Worm (Caenorhabditis elegans) whole organism, young adult: ENCODE data around the gene K05F1.6.

Source experiments
- B0261.1 ChIP-seq: sonication (generic microtip); optimal IDR thresholded peaks from 2 replicates; lab custom pipeline; 2016; ENCODE audit warnings: mild to moderate bottlenecking, missing genetic modification characterization, moderate library complexity, missing compliant biosample characterization
- B0336.3 ChIP-seq: fragments of 200-800 bp; sonication (Bioruptor generic); IDR thresholded peaks from 2 replicates; pipeline ENCODE4 v1.3.6; 2022; ENCODE audit warnings: missing genetic modification characterization, missing compliant biosample characterization
- F22D6.2 ChIP-seq: sonication (generic microtip); optimal IDR thresholded peaks from 2 replicates; lab custom pipeline; 2016; ENCODE audit warnings: mild to moderate bottlenecking, missing genetic modification characterization, missing compliant biosample characterization
- F49E8.2 ChIP-seq: sonication (generic microtip); optimal IDR thresholded peaks from 3 replicates; lab custom pipeline; 2017; ENCODE audit warnings: missing genetic modification characterization, mild to moderate bottlenecking, missing compliant biosample characterization, antibody characterized with exemption, moderate library complexity; ENCODE audit not compliant: insufficient read depth
- Y53G8AR.9 ChIP-seq: fragments of 200-800 bp; sonication (Bioruptor generic); conservative IDR thresholded peaks from 2 replicates; pipeline ENCODE4 v1.3.6; 2022; ENCODE audit warnings: missing genetic modification reagents, missing genetic modification characterization, missing compliant biosample characterization
- Y67H2A.10 ChIP-seq: fragments of 200-800 bp; sonication (Bioruptor generic); conservative IDR thresholded peaks from 2 replicates; pipeline ENCODE4 v1.3.6; 2022; ENCODE audit warnings: missing genetic modification reagents, missing genetic modification characterization, missing compliant biosample characterization
- akir-1 ChIP-seq: fragments of 200-800 bp; sonication (Bioruptor generic); optimal IDR thresholded peaks from 2 replicates; lab custom pipeline; 2018; ENCODE audit warnings: mild to moderate bottlenecking, missing genetic modification characterization, moderate library complexity, missing compliant biosample characterization
- atf-7 ChIP-seq: sonication (generic microtip); optimal IDR thresholded peaks from 2 replicates; lab custom pipeline; 2017; ENCODE audit warnings: mild to moderate bottlenecking, missing genetic modification characterization, missing compliant biosample characterization
- bed-2 ChIP-seq: fragments of 200-800 bp; sonication (Bioruptor generic); IDR thresholded peaks from 2 replicates; pipeline ENCODE4 v1.3.6; 2022; ENCODE audit warnings: missing genetic modification reagents, missing genetic modification characterization, missing compliant biosample characterization
- cebp-1 ChIP-seq, 2 experiments: fragments of 200-800 bp in 1 of 2; sonication (Bioruptor generic) in 1 of 2; sonication (generic microtip) in 1 of 2; IDR thresholded peaks in 1 of 2; optimal IDR thresholded peaks in 1 of 2; 2 replicates each; pipeline versions ENCODE4 v1.3.6 to Lab custom; 2017 to 2022; ENCODE audit warnings: missing compliant biosample characterization in 2 of 2, missing genetic modification characterization in 2 of 2, mild to moderate bottlenecking in 1 of 2, missing genetic modification reagents in 1 of 2, moderate library complexity in 1 of 2
- ceh-40 ChIP-seq: fragments of 200-800 bp; sonication (Bioruptor generic); IDR thresholded peaks from 2 replicates; pipeline ENCODE4 v1.3.6; 2022; ENCODE audit warnings: missing genetic modification characterization, missing compliant biosample characterization
- ceh-79 ChIP-seq: sonication (generic microtip); optimal IDR thresholded peaks from 2 replicates; lab custom pipeline; 2017; ENCODE audit warnings: mild to moderate bottlenecking, missing genetic modification characterization, missing compliant biosample characterization
- dox-1 ChIP-seq: fragments of 200-800 bp; sonication (Bioruptor generic); IDR thresholded peaks from 2 replicates; pipeline ENCODE4 v1.3.6; 2022; ENCODE audit warnings: missing genetic modification reagents, missing genetic modification characterization, missing compliant biosample characterization
- dpff-1 ChIP-seq: sonication (generic microtip); optimal IDR thresholded peaks from 2 replicates; lab custom pipeline; 2017; ENCODE audit warnings: mild to moderate bottlenecking, missing genetic modification characterization, missing compliant biosample characterization
- dpl-1 ChIP-seq: fragments of 150-350 bp; optimal IDR thresholded peaks from 2 replicates; lab custom pipeline; 2014; ENCODE audit warnings: missing biosample characterization, missing genetic modification reagents, missing genetic modification characterization
- efl-1 ChIP-seq: fragments of 150-350 bp; optimal IDR thresholded peaks from 2 replicates; lab custom pipeline; 2014; ENCODE audit warnings: missing biosample characterization, missing genetic modification reagents, missing genetic modification characterization
- ekl-4 ChIP-seq: fragments of 200-800 bp; sonication (Bioruptor generic); IDR thresholded peaks from 2 replicates; pipeline ENCODE4 v1.3.6; 2022; ENCODE audit warnings: missing genetic modification reagents, missing genetic modification characterization, missing compliant biosample characterization
- fkh-3 ChIP-seq: sonication (generic microtip); optimal IDR thresholded peaks from 2 replicates; lab custom pipeline; 2016; ENCODE audit warnings: mild to moderate bottlenecking, missing genetic modification characterization, missing compliant biosample characterization
- him-1 ChIP-seq: sonication (generic microtip); optimal IDR thresholded peaks from 2 replicates; lab custom pipeline; 2016; ENCODE audit warnings: missing genotype, missing genetic modification reagents, missing genetic modification characterization, missing compliant biosample characterization
- hlh-26 ChIP-seq: fragments of 200-800 bp; sonication (Bioruptor generic); conservative IDR thresholded peaks from 2 replicates; pipeline ENCODE4 v1.3.6; 2022; ENCODE audit warnings: missing genetic modification reagents, missing genetic modification characterization, missing compliant biosample characterization
- let-526 ChIP-seq: fragments of 200-800 bp; sonication (Bioruptor generic); IDR thresholded peaks from 2 replicates; pipeline ENCODE4 v1.3.6; 2022; ENCODE audit warnings: missing genetic modification reagents, missing genetic modification characterization, missing compliant biosample characterization
- lin-35 ChIP-seq, 3 experiments: fragments of 150-350 bp in 2 of 3; sonication (generic microtip) in 1 of 3; optimal IDR thresholded peaks; 2 replicates each; lab custom pipeline; 2014 to 2018; ENCODE audit warnings: missing biosample characterization in 3 of 3, missing genetic modification characterization in 3 of 3, missing genetic modification reagents in 3 of 3
- lir-1 ChIP-seq: fragments of 200-800 bp; sonication (Bioruptor generic); conservative IDR thresholded peaks from 2 replicates; pipeline ENCODE4 v1.3.6; 2022; ENCODE audit warnings: missing genetic modification reagents, missing genetic modification characterization, missing compliant biosample characterization
- lsl-1 ChIP-seq: fragments of 200-800 bp; sonication (Bioruptor generic); optimal IDR thresholded peaks from 2 replicates; lab custom pipeline; 2018; ENCODE audit warnings: mild to moderate bottlenecking, missing genetic modification characterization, moderate library complexity, missing compliant biosample characterization
- mel-28 ChIP-seq: sonication (generic microtip); optimal IDR thresholded peaks from 2 replicates; lab custom pipeline; 2016; ENCODE audit warnings: borderline replicate concordance, mild to moderate bottlenecking, missing genetic modification characterization, missing compliant biosample characterization
- nfyb-1 ChIP-seq: fragments of 200-800 bp; sonication (Bioruptor generic); IDR thresholded peaks from 2 replicates; pipeline ENCODE4 v1.3.6; 2022; ENCODE audit warnings: missing genetic modification reagents, missing genetic modification characterization, missing compliant biosample characterization
- nhr-120 ChIP-seq: fragments of 200-800 bp; sonication (Bioruptor generic); IDR thresholded peaks from 2 replicates; pipeline ENCODE4 v1.3.6; 2022; ENCODE audit warnings: missing genetic modification characterization, missing compliant biosample characterization
- nhr-179 ChIP-seq: sonication (generic microtip); optimal IDR thresholded peaks from 2 replicates; lab custom pipeline; 2016; ENCODE audit warnings: mild to moderate bottlenecking, missing genetic modification characterization, missing compliant biosample characterization
- pha-4 ChIP-seq: fragments of 150-350 bp; sonication (generic microtip); optimal IDR thresholded peaks from 2 replicates; lab custom pipeline; 2014; ENCODE audit warnings: missing biosample characterization, missing genetic modification reagents, missing genetic modification characterization
- rpc-1 ChIP-seq, 2 experiments: fragments of 150-350 bp in 1 of 2; sonication (generic microtip) in 1 of 2; optimal IDR thresholded peaks; 2 replicates each; lab custom pipeline; 2014 to 2018; ENCODE audit warnings: missing biosample characterization in 1 of 2, missing genetic modification characterization in 1 of 2, missing genetic modification reagents in 1 of 2, missing genotype in 1 of 2
- sdz-38 ChIP-seq: sonication (generic microtip); optimal IDR thresholded peaks from 2 replicates; lab custom pipeline; 2016; ENCODE audit warnings: missing genotype, missing genetic modification characterization, missing compliant biosample characterization
- sea-2 ChIP-seq: fragments of 200-800 bp; sonication (Bioruptor generic); IDR thresholded peaks from 2 replicates; pipeline ENCODE4 v1.3.6; 2022; ENCODE audit warnings: missing genetic modification characterization, missing compliant biosample characterization
- snpc-1.1 ChIP-seq: sonication (generic microtip); optimal IDR thresholded peaks from 2 replicates; lab custom pipeline; 2017; ENCODE audit warnings: missing genetic modification characterization, mild to moderate bottlenecking, missing compliant biosample characterization, antibody characterized with exemption, moderate library complexity, missing genotype, missing genetic modification reagents; ENCODE audit not compliant: insufficient read depth
- snpc-4 ChIP-seq, 5 experiments: fragments of 150-350 bp in 1 of 5; sonication (generic microtip) in 4 of 5; optimal IDR thresholded peaks; 2 replicates each; lab custom pipeline; 2014 to 2018; ENCODE audit warnings: missing genetic modification characterization in 5 of 5, missing biosample characterization in 3 of 5, antibody characterized with exemption in 2 of 5, mild to moderate bottlenecking in 2 of 5, missing compliant biosample characterization in 2 of 5, missing genotype in 2 of 5, moderate library complexity in 2 of 5, missing genetic modification reagents in 1 of 5
- somi-1 ChIP-seq: fragments of 200-800 bp; sonication (Bioruptor generic); optimal IDR thresholded peaks from 2 replicates; lab custom pipeline; 2018; ENCODE audit warnings: mild to moderate bottlenecking, missing genetic modification characterization, missing compliant biosample characterization
- unc-130 ChIP-seq: sonication (generic microtip); optimal IDR thresholded peaks from 2 replicates; lab custom pipeline; 2016; ENCODE audit warnings: missing genetic modification reagents, missing genetic modification characterization, missing compliant biosample characterization
- unc-62 ChIP-seq: fragments of 150-350 bp; optimal IDR thresholded peaks from 2 replicates; lab custom pipeline; 2014; ENCODE audit warnings: missing biosample characterization, missing genetic modification reagents, missing genetic modification characterization

Gene K05F1.6

ce11 chrII:5790313-5790773, 8.0 kb downstream of the K05F1.6 start, which contains the start of gene lect-2:
Gene lect-2 (plus strand): TSS chrII:5790723.
- no peak for TF ChIP-seq sdz-38 (tag; lab: Kevin White, UChicago)
- TF ChIP-seq unc-130 (GFP tag; lab: Kevin White, UChicago) = no peak
- TF ChIP-seq nhr-179 (tag; lab: Kevin White, UChicago) = no peak
- no peak for TF ChIP-seq Y67H2A.10 (GFP tag; lab: Robert Waterston, UW)
- no peak for TF ChIP-seq dox-1
- no peak for TF ChIP-seq B0261.1 (tag; lab: Kevin White, UChicago)
- TF ChIP-seq lir-1 (GFP tag; lab: Robert Waterston, UW) = no peak
- no peak for TF ChIP-seq atf-7
- no peak for TF ChIP-seq lin-35 (GFP tag; optimal IDR thresholded peaks at IDR 0.05; lab: Kevin White, UChicago)
- no peak for TF ChIP-seq dpff-1 (tag; lab: Kevin White, UChicago)
- no peak for TF ChIP-seq him-1 (tag; lab: Kevin White, UChicago)
- TF ChIP-seq unc-62 (GFP tag; lab: Kevin White, UChicago) = no peak
- TF ChIP-seq pha-4 (tag; lab: Kevin White, UChicago) = no peak
- no peak for TF ChIP-seq hlh-26

DNA sequence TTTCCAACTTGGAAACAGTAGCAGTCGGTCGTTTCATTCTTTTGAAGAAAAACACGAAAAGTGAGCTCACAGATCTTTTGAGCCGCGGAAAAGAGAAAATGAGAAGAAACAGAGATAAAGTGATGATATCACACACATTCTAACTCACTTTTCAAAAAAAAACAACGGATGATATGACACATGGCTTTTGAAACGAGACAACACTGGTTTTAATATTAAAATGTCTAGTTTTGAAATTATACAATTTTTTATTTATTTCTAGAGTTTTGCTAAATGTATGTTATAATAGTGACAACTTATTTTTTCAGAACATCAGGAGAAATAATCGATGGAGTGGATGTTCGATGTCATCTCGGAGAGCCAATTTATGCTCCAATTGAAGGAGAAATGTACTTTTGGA, 10.2 kb downstream of the K05F1.6 start, which contains the start of gene K05F1.14:
Gene K05F1.14 (minus strand): TSS at position 101 of the 400 bp plus-strand sequence.
- no peak for TF ChIP-seq unc-130 (GFP tag; lab: Kevin White, UChicago)
- TF ChIP-seq Y53G8AR.9 (GFP tag; lab: Robert Waterston, UW) = no peak
- TF ChIP-seq akir-1 (GFP tag; lab: Kevin White, UChicago) = no peak
- TF ChIP-seq dpl-1 (GFP tag; lab: Kevin White, UChicago) = no peak
- TF ChIP-seq F49E8.2 = no peak
- no peak for TF ChIP-seq rpc-1 (optimal IDR thresholded peaks at IDR 0.05; lab: Kevin White, UChicago)
- TF ChIP-seq rpc-1 (tag; optimal IDR thresholded peaks at IDR 0.05; lab: Kevin White, UChicago) = no peak
- no peak for TF ChIP-seq sea-2 (GFP tag; lab: Robert Waterston, UW)
- no peak for TF ChIP-seq ekl-4 (GFP tag; lab: Robert Waterston, UW)

- TF ChIP-seq B0336.3 (GFP tag; lab: Robert Waterston, UW) (no peak), ceh-40 (GFP tag; lab: Robert Waterston, UW) (no peak), mel-28 (no peak), cebp-1 (GFP tag; IDR thresholded peaks at IDR 0.05; lab: Robert Waterston, UW) (no peak), cebp-1 (tag; optimal IDR thresholded peaks at IDR 0.05; lab: Kevin White, UChicago) (no peak), nhr-120 (GFP tag; lab: Robert Waterston, UW) (no peak), dpff-1 (tag; lab: Kevin White, UChicago) (no peak), efl-1 (GFP tag; lab: Kevin White, UChicago) (no peak), Y53G8AR.9 (GFP tag; lab: Robert Waterston, UW) (no peak), F22D6.2 (tag; lab: Kevin White, UChicago) (no peak), fkh-3 (tag; lab: Kevin White, UChicago) (no peak), ceh-79 (tag; lab: Kevin White, UChicago) (no peak), snpc-1.1 (tag; lab: Kevin White, UChicago) (no peak), pha-4 (tag; lab: Kevin White, UChicago) (no peak), bed-2 (GFP tag; lab: Robert Waterston, UW) (no peak), snpc-4 (GFP tag; optimal IDR thresholded peaks at IDR 0.05; lab: Kevin White, UChicago) (no peak), snpc-4 (tag; optimal IDR thresholded peaks at IDR 0.05; lab: Kevin White, UChicago) (no peak), lsl-1 (GFP tag; lab: Kevin White, UChicago) (no peak), lin-35 (GFP tag; optimal IDR thresholded peaks at IDR 0.05; lab: Kevin White, UChicago) (no peak), nfyb-1 (no peak), somi-1 (GFP tag; lab: Kevin White, UChicago) (no peak), let-526 (no peak)
Observed at ce11 chrII:5794195-5794594, 11.9 kb downstream of the K05F1.6 start, which contains the start of gene acdh-8. Gene acdh-8 (plus strand): TSS chrII:5794495.
